Worm (Caenorhabditis elegans) whole organism, young adult: Measurements from ENCODE around the gene F54B11.9.

Experiments
- C06A6.2 ChIP-seq: fragments of 200-800 bp; sonication (Bioruptor generic); conservative IDR thresholded peaks from 2 replicates; pipeline ENCODE4 v1.3.6; 2022; ENCODE audit warnings: missing genetic modification characterization, missing compliant biosample characterization
- F33H1.4 ChIP-seq: fragments of 200-800 bp; sonication (Bioruptor generic); IDR thresholded peaks from 2 replicates; pipeline ENCODE4 v1.3.6; 2022; ENCODE audit warnings: missing genetic modification reagents, missing genetic modification characterization, missing compliant biosample characterization
- F37B4.10 ChIP-seq: fragments of 200-800 bp; sonication (Bioruptor generic); IDR thresholded peaks from 2 replicates; pipeline ENCODE4 v1.3.6; 2022; ENCODE audit warnings: missing genetic modification characterization, missing compliant biosample characterization
- F52B5.7 ChIP-seq: sonication (generic microtip); optimal IDR thresholded peaks from 2 replicates; lab custom pipeline; 2016; ENCODE audit warnings: mild to moderate bottlenecking, missing genetic modification characterization, missing compliant biosample characterization
- F55B11.4 ChIP-seq: sonication (generic microtip); optimal IDR thresholded peaks from 2 replicates; lab custom pipeline; 2016; ENCODE audit warnings: missing compliant biosample characterization, missing genetic modification characterization, borderline replicate concordance; ENCODE audit not compliant: insufficient read depth
- F57A8.1 ChIP-seq: fragments of 200-800 bp; sonication (Bioruptor generic); optimal IDR thresholded peaks from 2 replicates; lab custom pipeline; 2018; ENCODE audit warnings: mild to moderate bottlenecking, missing genetic modification characterization, moderate library complexity, missing compliant biosample characterization
- Y53F4B.3 ChIP-seq: fragments of 200-800 bp; sonication (Bioruptor generic); IDR thresholded peaks from 2 replicates; pipeline ENCODE4 v1.3.6; 2022; ENCODE audit warnings: missing genetic modification reagents, missing genetic modification characterization, missing compliant biosample characterization
- Y56A3A.18 ChIP-seq: fragments of 200-800 bp; sonication (Bioruptor generic); IDR thresholded peaks from 2 replicates; pipeline ENCODE4 v1.3.6; 2022; ENCODE audit warnings: missing genetic modification reagents, missing genetic modification characterization, missing compliant biosample characterization
- Y79H2A.3 ChIP-seq: fragments of 200-800 bp; sonication (Bioruptor generic); conservative IDR thresholded peaks from 2 replicates; pipeline ENCODE4 v1.3.6; 2022; ENCODE audit warnings: missing genetic modification reagents, missing genetic modification characterization, missing compliant biosample characterization
- ZK185.1 ChIP-seq: sonication (generic microtip); optimal IDR thresholded peaks from 2 replicates; lab custom pipeline; 2016; ENCODE audit warnings: mild to moderate bottlenecking, missing genetic modification characterization, missing compliant biosample characterization; ENCODE audit not compliant: poor library complexity, severe bottlenecking
- ama-1 ChIP-seq, 3 experiments: fragments of 150-350 bp in 1 of 3; sonication (generic microtip) in 2 of 3; optimal IDR thresholded peaks; 2 replicates each; lab custom pipeline; 2014 to 2018; ENCODE audit warnings: missing biosample characterization in 2 of 3, missing genetic modification characterization in 2 of 3, missing genetic modification reagents in 2 of 3
- aptf-2 ChIP-seq: fragments of 200-800 bp; sonication (Bioruptor generic); conservative IDR thresholded peaks from 2 replicates; pipeline ENCODE4 v1.3.6; 2022; ENCODE audit warnings: missing genetic modification reagents, missing genetic modification characterization, missing compliant biosample characterization
- bed-1 ChIP-seq: fragments of 200-800 bp; sonication (Bioruptor generic); IDR thresholded peaks from 2 replicates; pipeline ENCODE4 v1.3.6; 2022; ENCODE audit warnings: missing genetic modification reagents, missing genetic modification characterization, missing compliant biosample characterization
- ccch-3 ChIP-seq: fragments of 200-800 bp; sonication (Bioruptor generic); optimal IDR thresholded peaks from 2 replicates; lab custom pipeline; 2018; ENCODE audit warnings: mild to moderate bottlenecking, missing genetic modification characterization, missing compliant biosample characterization
- cebp-2 ChIP-seq: fragments of 200-800 bp; sonication (Bioruptor generic); IDR thresholded peaks from 2 replicates; pipeline ENCODE4 v1.3.6; 2022; ENCODE audit warnings: missing genetic modification characterization, missing compliant biosample characterization
- ceh-91 ChIP-seq: fragments of 200-800 bp; sonication (Bioruptor generic); IDR thresholded peaks from 2 replicates; pipeline ENCODE4 v1.3.6; 2022; ENCODE audit warnings: missing genetic modification reagents, missing genetic modification characterization, missing compliant biosample characterization
- dpff-1 ChIP-seq: sonication (generic microtip); optimal IDR thresholded peaks from 2 replicates; lab custom pipeline; 2017; ENCODE audit warnings: mild to moderate bottlenecking, missing genetic modification characterization, missing compliant biosample characterization
- ekl-4 ChIP-seq: fragments of 200-800 bp; sonication (Bioruptor generic); IDR thresholded peaks from 2 replicates; pipeline ENCODE4 v1.3.6; 2022; ENCODE audit warnings: missing genetic modification reagents, missing genetic modification characterization, missing compliant biosample characterization
- ets-4 ChIP-seq: fragments of 200-800 bp; sonication (Bioruptor generic); optimal IDR thresholded peaks from 2 replicates; lab custom pipeline; 2018; ENCODE audit warnings: mild to moderate bottlenecking, missing genetic modification characterization, missing compliant biosample characterization
- gei-17 ChIP-seq: fragments of 200-800 bp; sonication (Bioruptor generic); optimal IDR thresholded peaks from 2 replicates; lab custom pipeline; 2018; ENCODE audit warnings: mild to moderate bottlenecking, missing genetic modification characterization, missing compliant biosample characterization
- him-1 ChIP-seq: sonication (generic microtip); optimal IDR thresholded peaks from 2 replicates; lab custom pipeline; 2016; ENCODE audit warnings: missing genotype, missing genetic modification reagents, missing genetic modification characterization, missing compliant biosample characterization
- hlh-12 ChIP-seq: sonication (generic microtip); optimal IDR thresholded peaks from 2 replicates; lab custom pipeline; 2016; ENCODE audit warnings: missing genetic modification characterization, missing compliant biosample characterization
- hsf-1 ChIP-seq: fragments of 200-800 bp; sonication (Bioruptor generic); IDR thresholded peaks from 2 replicates; pipeline ENCODE4 v1.3.6; 2022; ENCODE audit warnings: missing genetic modification reagents, missing genetic modification characterization, missing compliant biosample characterization
- lag-1 ChIP-seq: fragments of 200-800 bp; sonication (Bioruptor generic); IDR thresholded peaks from 2 replicates; pipeline ENCODE4 v1.3.6; 2022; ENCODE audit warnings: missing genetic modification reagents, missing genetic modification characterization, missing compliant biosample characterization
- lin-40 ChIP-seq: sonication (generic microtip); optimal IDR thresholded peaks from 2 replicates; lab custom pipeline; 2016; ENCODE audit warnings: missing genetic modification characterization, mild to moderate bottlenecking, missing compliant biosample characterization, missing genotype, missing genetic modification reagents
- lir-1 ChIP-seq: fragments of 200-800 bp; sonication (Bioruptor generic); conservative IDR thresholded peaks from 2 replicates; pipeline ENCODE4 v1.3.6; 2022; ENCODE audit warnings: missing genetic modification reagents, missing genetic modification characterization, missing compliant biosample characterization
- lsl-1 ChIP-seq: fragments of 200-800 bp; sonication (Bioruptor generic); optimal IDR thresholded peaks from 2 replicates; lab custom pipeline; 2018; ENCODE audit warnings: mild to moderate bottlenecking, missing genetic modification characterization, moderate library complexity, missing compliant biosample characterization
- lsy-27 ChIP-seq: sonication (generic microtip); optimal IDR thresholded peaks from 2 replicates; lab custom pipeline; 2017; ENCODE audit warnings: missing genetic modification characterization, mild to moderate bottlenecking, missing compliant biosample characterization, antibody characterized with exemption, missing genotype, borderline replicate concordance; ENCODE audit not compliant: insufficient read depth
- madf-10 ChIP-seq: sonication (generic microtip); optimal IDR thresholded peaks from 2 replicates; lab custom pipeline; 2016; ENCODE audit warnings: mild to moderate bottlenecking, missing genetic modification characterization, missing compliant biosample characterization
- nhr-80 ChIP-seq: sonication (generic microtip); optimal IDR thresholded peaks from 2 replicates; lab custom pipeline; 2016; ENCODE audit warnings: missing genetic modification characterization, missing compliant biosample characterization
- nhr-90 ChIP-seq: sonication (generic microtip); optimal IDR thresholded peaks from 2 replicates; lab custom pipeline; 2016; ENCODE audit warnings: missing genotype, mild to moderate bottlenecking, missing genetic modification characterization, missing compliant biosample characterization
- rcor-1 ChIP-seq: fragments of 200-800 bp; sonication (Bioruptor generic); IDR thresholded peaks from 2 replicates; pipeline ENCODE4 v1.3.6; 2022; ENCODE audit warnings: missing genetic modification reagents, missing genetic modification characterization, missing compliant biosample characterization
- snpc-1.3 ChIP-seq: sonication (generic microtip); optimal IDR thresholded peaks from 2 replicates; lab custom pipeline; 2017; ENCODE audit warnings: missing genetic modification characterization, mild to moderate bottlenecking, missing compliant biosample characterization, antibody characterized with exemption, moderate library complexity, missing genotype, missing genetic modification reagents; ENCODE audit not compliant: insufficient read depth
- snpc-4 ChIP-seq, 5 experiments: fragments of 150-350 bp in 1 of 5; sonication (generic microtip) in 4 of 5; optimal IDR thresholded peaks; 2 replicates each; lab custom pipeline; 2014 to 2018; ENCODE audit warnings: missing genetic modification characterization in 5 of 5, missing biosample characterization in 3 of 5, antibody characterized with exemption in 2 of 5, mild to moderate bottlenecking in 2 of 5, missing compliant biosample characterization in 2 of 5, missing genotype in 2 of 5, moderate library complexity in 2 of 5, missing genetic modification reagents in 1 of 5
- zfh-2 ChIP-seq: fragments of 200-800 bp; sonication (Bioruptor generic); conservative IDR thresholded peaks from 2 replicates; pipeline ENCODE4 v1.3.6; 2022; ENCODE audit warnings: missing genetic modification reagents, missing genetic modification characterization, missing compliant biosample characterization
- zim-3 ChIP-seq: sonication (generic microtip); optimal IDR thresholded peaks from 2 replicates; lab custom pipeline; 2017; ENCODE audit warnings: mild to moderate bottlenecking, missing genetic modification characterization, moderate library complexity, missing compliant biosample characterization
- ztf-22 ChIP-seq: fragments of 200-800 bp; sonication (Bioruptor generic); optimal IDR thresholded peaks from 2 replicates; lab custom pipeline; 2018; ENCODE audit warnings: mild to moderate bottlenecking, missing genetic modification characterization, moderate library complexity, missing compliant biosample characterization

The F54B11.9 gene

DNA sequence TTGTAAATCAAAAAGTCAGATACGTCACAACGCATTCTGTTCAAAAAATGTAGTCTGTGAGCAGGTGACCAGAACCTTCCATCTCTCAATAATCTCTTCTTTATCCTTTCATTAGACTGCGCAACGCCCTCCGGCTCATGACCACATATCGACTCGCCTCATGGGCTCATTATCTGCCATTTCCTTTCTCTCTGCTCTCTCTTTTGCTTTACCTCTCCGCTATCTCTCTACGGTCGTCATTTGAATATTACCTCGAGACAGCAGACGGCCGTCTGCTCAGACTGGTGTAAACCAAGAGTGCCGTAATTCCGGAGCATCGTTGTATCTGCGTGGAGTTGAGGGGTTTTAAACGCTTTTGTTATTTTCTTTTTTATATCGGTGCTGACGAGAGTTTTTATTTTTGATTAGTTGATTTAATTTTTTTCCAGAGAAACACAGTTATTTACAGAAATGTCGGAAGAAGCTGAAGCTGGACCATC, 7.3 kb upstream of the F54B11.9 start, which contains the start of gene bra-1 (continued):
- TF ChIP-seq ccch-3 (GFP tag; lab: Kevin White, UChicago) (no peak), hsf-1 (GFP tag; lab: Robert Waterston, UW) (no peak), zfh-2 (GFP tag; lab: Robert Waterston, UW) (peak; percentile 40; the same call in 1 of the 2 replicates), ama-1 (optimal IDR thresholded peaks at IDR 0.05; lab: Kevin White, UChicago) (no peak), ama-1 (GFP tag; optimal IDR thresholded peaks at IDR 0.05; lab: Kevin White, UChicago) (no peak), rcor-1 (no peak), C06A6.2 (GFP tag; lab: Robert Waterston, UW) (no peak), Y79H2A.3 (no peak), lsl-1 (GFP tag; lab: Kevin White, UChicago) (no peak), Y56A3A.18 (GFP tag; lab: Robert Waterston, UW) (no peak), gei-17 (GFP tag; lab: Kevin White, UChicago) (no peak), F37B4.10 (GFP tag; lab: Robert Waterston, UW) (no peak), nhr-90 (tag; lab: Kevin White, UChicago) (no peak), lag-1 (no peak), him-1 (tag; lab: Kevin White, UChicago) (no peak), ets-4 (no peak), ztf-22 (no peak), nhr-80 (tag; lab: Kevin White, UChicago) (peak; percentile 54), ceh-91 (GFP tag; lab: Robert Waterston, UW) (no peak), ZK185.1 (no peak), bed-1 (no peak), F57A8.1 (GFP tag; lab: Kevin White, UChicago) (no peak), dpff-1 (no peak), lir-1 (GFP tag; lab: Robert Waterston, UW) (no peak), lsy-27 (no peak), zim-3 (tag; lab: Kevin White, UChicago) (no peak), hlh-12 (tag; lab: Kevin White, UChicago) (no peak)
- TF ChIP-seq, all 124 proteins: peak for 8

ce11 chrX:13600136-13600535, 5.2 kb upstream of the F54B11.9 start, which contains the start of gene F54B11.7:
Gene F54B11.7, plus strand, starts transcription at chrX:13600436.
- TF ChIP-seq him-1 (tag; lab: Kevin White, UChicago): no peak
- TF ChIP-seq lin-40 (tag; lab: Kevin White, UChicago): no peak
- TF ChIP-seq aptf-2 (GFP tag; lab: Robert Waterston, UW): no peak
- no peak for TF ChIP-seq snpc-1.3 (tag; lab: Kevin White, UChicago)
- no peak for TF ChIP-seq Y53F4B.3 (GFP tag; lab: Robert Waterston, UW)
- TF ChIP-seq, all 124 proteins: peak for 0

DNA sequence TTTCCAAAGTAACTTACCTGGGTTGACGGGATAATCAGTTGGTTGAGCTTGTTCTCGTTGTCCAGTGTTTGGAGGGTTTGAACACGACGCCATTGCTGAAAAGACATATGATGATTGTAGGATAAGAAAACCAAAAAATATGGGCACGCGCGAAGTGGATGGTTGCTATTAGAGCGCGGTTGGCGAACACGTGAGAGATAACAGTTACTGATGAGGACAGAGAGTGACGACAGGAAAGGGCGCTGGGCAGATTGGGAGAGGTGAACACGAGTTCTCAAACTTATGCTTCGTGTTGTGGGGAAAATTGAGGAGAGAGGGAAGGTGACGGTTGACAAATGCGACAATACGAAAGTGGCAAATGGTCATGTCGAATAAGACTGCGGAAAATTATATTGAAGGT, 1.5 kb upstream of the F54B11.9 start, which contains the start of gene F54B11.8:
Gene F54B11.8 (minus strand): TSS at position 101 of the 400 bp plus-strand sequence.
- TF ChIP-seq ets-4 (no peak), F52B5.7 (tag; lab: Kevin White, UChicago) (no peak), ekl-4 (GFP tag; lab: Robert Waterston, UW) (peak; percentile 14; the same call in 1 of the 2 replicates), madf-10 (tag; lab: Kevin White, UChicago) (no peak), cebp-2 (GFP tag; lab: Robert Waterston, UW) (no peak)

- TF ChIP-seq F55B11.4 (tag; lab: Kevin White, UChicago) (no peak), F33H1.4 (no peak), snpc-4 (GFP tag; optimal IDR thresholded peaks at IDR 0.05; lab: Kevin White, UChicago) (no peak), snpc-4 (tag; optimal IDR thresholded peaks at IDR 0.05; lab: Kevin White, UChicago) (peak in 2 of 4 experiments; percentile 75 to 84)
Measured at ce11 chrX:13605854-13606253, 487 bp downstream of the F54B11.9 start.
